Worm (Caenorhabditis elegans): ENCODE data around the gene C56G2.15.

DNA sequence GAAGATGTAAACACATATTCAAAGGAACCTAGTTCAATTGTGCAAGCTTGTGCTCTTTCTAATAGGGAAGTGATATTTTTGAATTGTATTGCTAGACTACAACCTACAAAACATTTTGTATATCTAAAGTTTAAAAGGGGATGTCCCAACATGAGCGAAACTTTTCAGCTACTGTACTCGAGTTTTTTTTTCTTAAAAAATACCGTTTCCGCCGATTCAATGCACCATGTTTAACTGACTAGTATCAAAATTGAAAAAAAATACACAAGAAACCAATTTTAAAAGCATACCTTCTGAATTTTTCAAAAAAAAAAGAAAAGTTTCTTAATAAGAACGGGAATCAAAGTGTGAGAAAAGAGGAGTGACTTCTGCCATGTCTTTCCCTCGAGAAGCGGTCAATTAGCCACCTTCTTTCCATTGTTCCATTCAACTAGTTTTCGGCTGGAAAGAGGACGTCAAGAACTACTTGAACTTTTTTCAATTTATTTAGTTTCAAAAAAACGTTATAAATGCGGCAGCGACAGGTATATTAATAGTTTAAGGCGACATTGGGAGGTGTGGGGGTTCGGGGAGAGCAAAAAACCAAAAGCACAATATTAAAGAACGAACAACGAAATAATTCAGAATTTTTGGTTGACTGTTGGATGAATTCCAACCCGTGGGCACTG, 47.7 kb upstream of the C56G2.15 start, which contains the start of gene nas-4:
- TF ChIP-seq ham-2 (GFP tag; optimal IDR thresholded peaks at IDR 0.05) (no peak), blmp-1 (tag; optimal IDR thresholded peaks at IDR 0.05) (no peak)
